Fruit fly (Drosophila melanogaster) whole organism, embryonic: ENCODE data around the gene CG9150.

Experiments used
- Aef1 ChIP-seq: fragments of 200-800 bp; sonication (Bioruptor generic); IDR thresholded peaks from 3 replicates; pipeline ENCODE4 v1.3.6; 2022; ENCODE audit warnings: missing biosample characterization, missing genetic modification characterization
- B-H1 ChIP-seq: fragments of 200-800 bp; sonication (Bioruptor generic); IDR thresholded peaks from 3 replicates; pipeline ENCODE4 v1.3.6; 2022; ENCODE audit warnings: missing biosample characterization, missing genetic modification characterization
- CG12104 ChIP-seq: fragments of 200-800 bp; sonication (Bioruptor generic); optimal IDR thresholded peaks from 3 replicates; lab custom pipeline; 2016; ENCODE audit warnings: missing biosample characterization, missing genetic modification characterization
- CG2712 ChIP-seq: fragments of 200-800 bp; optimal IDR thresholded peaks from 3 replicates; lab custom pipeline; 2019; ENCODE audit warnings: missing biosample characterization, mild to moderate bottlenecking, missing genetic modification characterization, moderate library complexity
- CG2875 ChIP-seq: fragments of 200-800 bp; sonication (Bioruptor generic); optimal IDR thresholded peaks from 2 replicates; lab custom pipeline; 2017; ENCODE audit warnings: missing biosample characterization, mild to moderate bottlenecking, missing genetic modification characterization, missing genetic modification reagents
- CG30403 ChIP-seq: fragments of 200-800 bp; sonication (Bioruptor generic); optimal IDR thresholded peaks from 3 replicates; lab custom pipeline; 2016; ENCODE audit warnings: missing biosample characterization, missing genetic modification characterization
- CG3065 ChIP-seq: fragments of 200-800 bp; sonication (Bioruptor generic); optimal IDR thresholded peaks from 2 replicates; lab custom pipeline; 2016; ENCODE audit warnings: missing biosample characterization, missing genetic modification characterization
- CG31388 ChIP-seq: fragments of 200-800 bp; sonication (Bioruptor generic); optimal IDR thresholded peaks from 2 replicates; lab custom pipeline; 2016; ENCODE audit warnings: missing biosample characterization, missing genetic modification characterization
- CG3163 ChIP-seq: fragments of 200-800 bp; sonication (Bioruptor generic); optimal IDR thresholded peaks from 3 replicates; lab custom pipeline; 2016; ENCODE audit warnings: missing biosample characterization, missing genetic modification characterization
- CG34224 ChIP-seq: fragments of 200-800 bp; sonication (Bioruptor generic); IDR thresholded peaks from 3 replicates; pipeline ENCODE4 v1.3.6; 2022; ENCODE audit warnings: missing biosample characterization, missing genetic modification characterization; ENCODE audit not compliant: partially characterized antibody
- CG34376 ChIP-seq: fragments of 200-800 bp; sonication (Bioruptor generic); optimal IDR thresholded peaks from 2 replicates; lab custom pipeline; 2018; ENCODE audit warnings: missing biosample characterization, mild to moderate bottlenecking, missing genetic modification characterization
- CG3726 ChIP-seq: fragments of 200-800 bp; sonication (Bioruptor generic); IDR thresholded peaks from 3 replicates; pipeline ENCODE4, ENCODE4 v1.3.6; 2022; ENCODE audit warnings: missing biosample characterization, missing genetic modification characterization
- CG4360 ChIP-seq: fragments of 200-800 bp; sonication (Bioruptor generic); IDR thresholded peaks from 2 replicates; pipeline ENCODE4 v1.3.6; 2022; ENCODE audit warnings: missing biosample characterization, missing genetic modification characterization
- CG4424 ChIP-seq: fragments of 200-800 bp; sonication (Bioruptor generic); optimal IDR thresholded peaks from 3 replicates; lab custom pipeline; 2016; ENCODE audit warnings: missing biosample characterization, missing genetic modification characterization
- CG5180 ChIP-seq: fragments of 200-800 bp; sonication (Bioruptor generic); optimal IDR thresholded peaks from 3 replicates; lab custom pipeline; 2017; ENCODE audit warnings: missing biosample characterization, missing genetic modification characterization, mild to moderate bottlenecking, moderate library complexity, missing genetic modification reagents
- CG6813 ChIP-seq: fragments of 200-800 bp; sonication (Bioruptor generic); optimal IDR thresholded peaks from 2 replicates; lab custom pipeline; 2017; ENCODE audit warnings: missing biosample characterization, missing genetic modification characterization, mild to moderate bottlenecking, moderate library complexity, missing genetic modification reagents
- CG7963 ChIP-seq: fragments of 200-800 bp; sonication (Bioruptor generic); IDR thresholded peaks from 3 replicates; pipeline ENCODE4 v1.3.6; 2022; ENCODE audit warnings: missing biosample characterization, missing genetic modification characterization; ENCODE audit not compliant: partially characterized antibody
- CG8478 ChIP-seq: fragments of >200 bp; optimal IDR thresholded peaks from 2 replicates; lab custom pipeline; 2018
- CHES-1-like ChIP-seq: fragments of 200-800 bp; sonication (Bioruptor generic); optimal IDR thresholded peaks from 2 replicates; lab custom pipeline; 2016; ENCODE audit warnings: missing biosample characterization, missing genetic modification characterization
- Dad ChIP-seq: fragments of 200-800 bp; sonication (Bioruptor generic); optimal IDR thresholded peaks from 3 replicates; lab custom pipeline; 2016; ENCODE audit warnings: missing biosample characterization, missing genetic modification characterization
- Dll ChIP-seq: fragments of 200-800 bp; sonication (Bioruptor generic); IDR thresholded peaks from 4 replicates; pipeline ENCODE4 v1.3.6; 2022; ENCODE audit warnings: missing biosample characterization, missing genetic modification characterization; ENCODE audit not compliant: partially characterized antibody
- Gug ChIP-seq: fragments of 200-800 bp; sonication (Bioruptor generic); IDR thresholded peaks from 4 replicates; pipeline ENCODE4 v1.3.6; 2022; ENCODE audit warnings: missing biosample characterization, missing genetic modification characterization
- Hr39 ChIP-seq: fragments of >200 bp; optimal IDR thresholded peaks from 2 replicates; lab custom pipeline; 2017
- Lhr ChIP-seq: fragments of 200-800 bp; sonication (Bioruptor generic); optimal IDR thresholded peaks from 3 replicates; lab custom pipeline; 2017; ENCODE audit warnings: mild to moderate bottlenecking, missing biosample characterization, missing genetic modification reagents, missing genetic modification characterization
- MESR4 ChIP-seq: fragments of 200-800 bp; sonication (Bioruptor generic); optimal IDR thresholded peaks from 2 replicates; lab custom pipeline; 2018; ENCODE audit warnings: missing biosample characterization, mild to moderate bottlenecking, missing genetic modification characterization, moderate library complexity
- Mes4 ChIP-seq: fragments of 200-800 bp; sonication (Bioruptor generic); optimal IDR thresholded peaks from 2 replicates; lab custom pipeline; 2016; ENCODE audit warnings: missing biosample characterization, missing genetic modification characterization
- NK7.1 ChIP-seq: fragments of 200-800 bp; sonication (Bioruptor generic); optimal IDR thresholded peaks from 3 replicates; lab custom pipeline; 2016; ENCODE audit warnings: missing biosample characterization, missing genetic modification characterization
- Neu2 ChIP-seq: fragments of 200-800 bp; sonication (Bioruptor generic); optimal IDR thresholded peaks from 3 replicates; lab custom pipeline; 2016; ENCODE audit warnings: missing biosample characterization, missing genetic modification characterization, borderline replicate concordance
- Nf-YA ChIP-seq: fragments of 200-800 bp; sonication (Bioruptor generic); IDR thresholded peaks from 2 replicates; pipeline ENCODE4 v1.3.6; 2022; ENCODE audit warnings: missing biosample characterization, missing genetic modification characterization
- ato ChIP-seq: fragments of 200-800 bp; sonication (Bioruptor generic); IDR thresholded peaks from 2 replicates; pipeline ENCODE4 v1.3.6; 2022; ENCODE audit warnings: missing biosample characterization, missing genetic modification characterization; ENCODE audit not compliant: partially characterized antibody
- bcd ChIP-seq: fragments of 200-800 bp; sonication (Bioruptor generic); optimal IDR thresholded peaks from 2 replicates; lab custom pipeline; 2017; ENCODE audit warnings: missing biosample characterization, mild to moderate bottlenecking, missing genetic modification characterization
- btn ChIP-seq: fragments of 200-800 bp; sonication (Bioruptor generic); optimal IDR thresholded peaks from 2 replicates; lab custom pipeline; 2016; ENCODE audit warnings: missing biosample characterization, missing genetic modification characterization
- crol ChIP-seq: fragments of 200-800 bp; sonication (Bioruptor generic); IDR thresholded peaks from 2 replicates; pipeline ENCODE4 v1.3.6; 2022; ENCODE audit warnings: missing biosample characterization, missing genetic modification characterization
- dmrt11E ChIP-seq: fragments of 200-800 bp; sonication (Bioruptor generic); optimal IDR thresholded peaks from 3 replicates; lab custom pipeline; 2018; ENCODE audit warnings: missing biosample characterization, mild to moderate bottlenecking, missing genetic modification characterization, moderate library complexity
- dysf ChIP-seq: fragments of 200-800 bp; sonication (Bioruptor generic); IDR thresholded peaks from 3 replicates; pipeline ENCODE4 v1.3.6; 2022; ENCODE audit warnings: missing biosample characterization, missing genetic modification characterization
- eve ChIP-seq, 2 experiments: fragments of >200 bp; optimal IDR thresholded peaks; 2 replicates each; lab custom pipeline; 2017; ENCODE audit warnings: missing biosample characterization in 2 of 2, missing genetic modification characterization in 2 of 2
- gfzf ChIP-seq: fragments of 200-800 bp; sonication (Bioruptor generic); optimal IDR thresholded peaks from 2 replicates; lab custom pipeline; 2016; ENCODE audit warnings: missing biosample characterization, mild to moderate bottlenecking, missing genetic modification characterization, moderate library complexity
- grau ChIP-seq: fragments of 200-800 bp; optimal IDR thresholded peaks from 3 replicates; lab custom pipeline; 2019; ENCODE audit warnings: missing biosample characterization, mild to moderate bottlenecking, missing genetic modification characterization, moderate library complexity
- gsb-n ChIP-seq: fragments of 200-800 bp; sonication (Bioruptor generic); optimal IDR thresholded peaks from 3 replicates; lab custom pipeline; 2018; ENCODE audit warnings: missing biosample characterization, mild to moderate bottlenecking, missing genetic modification characterization
- p53 ChIP-seq: fragments of 200-800 bp; sonication (Bioruptor generic); optimal IDR thresholded peaks from 2 replicates; lab custom pipeline; 2016; ENCODE audit warnings: missing biosample characterization, missing genetic modification characterization
- pho ChIP-seq: fragments of 200-800 bp; sonication (Bioruptor generic); optimal IDR thresholded peaks from 2 replicates; lab custom pipeline; 2016; ENCODE audit warnings: missing biosample characterization, missing genetic modification characterization
- phol ChIP-seq: fragments of 200-800 bp; sonication (Bioruptor generic); optimal IDR thresholded peaks from 3 replicates; lab custom pipeline; 2018; ENCODE audit warnings: missing biosample characterization, mild to moderate bottlenecking, missing genetic modification characterization, moderate library complexity
- pros ChIP-seq: fragments of 200-800 bp; sonication (Bioruptor generic); optimal IDR thresholded peaks from 3 replicates; lab custom pipeline; 2019; ENCODE audit warnings: missing biosample characterization, mild to moderate bottlenecking, missing genetic modification characterization, moderate library complexity
- pzg ChIP-seq: fragments of 200-800 bp; sonication (Bioruptor generic); optimal IDR thresholded peaks from 3 replicates; lab custom pipeline; 2018; ENCODE audit warnings: missing biosample characterization, mild to moderate bottlenecking, missing genetic modification characterization, moderate library complexity
- sd ChIP-seq: fragments of 200-800 bp; sonication (Bioruptor generic); optimal IDR thresholded peaks from 3 replicates; lab custom pipeline; 2018; ENCODE audit warnings: missing biosample characterization, mild to moderate bottlenecking, missing genetic modification characterization, moderate library complexity
- sens-2 ChIP-seq: fragments of 200-800 bp; sonication (Bioruptor generic); IDR thresholded peaks from 2 replicates; pipeline ENCODE4 v1.3.6; 2022; ENCODE audit warnings: missing biosample characterization, missing genetic modification characterization
- seq ChIP-seq: fragments of 200-800 bp; sonication (Bioruptor generic); IDR thresholded peaks from 2 replicates; pipeline ENCODE4 v1.3.6; 2022; ENCODE audit warnings: missing biosample characterization, missing genetic modification characterization
- sr ChIP-seq: fragments of 200-800 bp; sonication (Bioruptor generic); IDR thresholded peaks from 3 replicates; pipeline ENCODE4 v1.3.6; 2022; ENCODE audit warnings: missing biosample characterization, missing genetic modification characterization
- tin ChIP-seq: fragments of 200-800 bp; sonication (Bioruptor generic); optimal IDR thresholded peaks from 3 replicates; lab custom pipeline; 2016; ENCODE audit warnings: missing biosample characterization, missing genetic modification characterization
- ttk ChIP-seq: fragments of 200-800 bp; sonication (Bioruptor generic); IDR thresholded peaks from 2 replicates; pipeline ENCODE4 v2.1.2; 2022; ENCODE audit warnings: missing biosample characterization, missing genetic modification characterization
- yki ChIP-seq: fragments of >200 bp; optimal IDR thresholded peaks from 3 replicates; lab custom pipeline; 2018

The CG9150 gene

dm6 chr2L:6019352-6020131, 48.9 kb downstream of the CG9150 start, which contains the start of gene H2.0 (continued):
- TF ChIP-seq CG30403 (GFP tag; lab: Kevin White, UChicago): peak; percentile 42
- no peak for TF ChIP-seq eve (GFP tag; optimal IDR thresholded peaks at IDR 0.05; lab: Kevin White, UChicago)
- peak; percentile 46 for TF ChIP-seq CG4424 (GFP tag; lab: Kevin White, UChicago)
- TF ChIP-seq pros (GFP tag; lab: Kevin White, UChicago): no peak
- TF ChIP-seq Hr39 (lab: Kevin White, UChicago): no peak
- TF ChIP-seq CG12104 (GFP tag; lab: Kevin White, UChicago): no peak
- TF ChIP-seq p53 (GFP tag; lab: Kevin White, UChicago): no peak
- no peak for TF ChIP-seq MESR4 (GFP tag; lab: Kevin White, UChicago)
- TF ChIP-seq Nf-YA (GFP tag; lab: Robert Waterston, UW): peak; percentile 59; the same call in 1 of the 2 replicates
- TF ChIP-seq B-H1 (GFP tag; lab: Robert Waterston, UW): no peak
- TF ChIP-seq CG3065 (GFP tag; lab: Kevin White, UChicago): no peak
- TF ChIP-seq CG5180 (GFP tag; lab: Kevin White, UChicago): no peak
- TF ChIP-seq gsb-n (tag; lab: Kevin White, UChicago): peak; percentile 10
- no peak for TF ChIP-seq ato (GFP tag; lab: Robert Waterston, UW)
- TF ChIP-seq CG4360 (GFP tag; lab: Robert Waterston, UW): no peak
- TF ChIP-seq yki (lab: Kevin White, UChicago): no peak
- TF ChIP-seq dysf (GFP tag; lab: Robert Waterston, UW): no peak
- TF ChIP-seq tin (GFP tag; lab: Kevin White, UChicago): peak; percentile 10
- TF ChIP-seq Neu2: no peak
- TF ChIP-seq sens-2 (GFP tag; lab: Robert Waterston, UW): no peak
- TF ChIP-seq seq (GFP tag; lab: Robert Waterston, UW): no peak
- no peak for TF ChIP-seq pzg (GFP tag; lab: Kevin White, UChicago)
- peak; percentile 88 for TF ChIP-seq sd (tag; lab: Kevin White, UChicago)
- TF ChIP-seq Dad: no peak
- TF ChIP-seq Aef1 (GFP tag; lab: Robert Waterston, UW): no peak
- TF ChIP-seq CG7963 (GFP tag; lab: Robert Waterston, UW): no peak
- peak; percentile 42 for TF ChIP-seq CG6813 (GFP tag; lab: Kevin White, UChicago)
- TF ChIP-seq dmrt11E (tag; lab: Kevin White, UChicago): peak; percentile 68
- no peak for TF ChIP-seq CG31388 (GFP tag; lab: Kevin White, UChicago)
- peak; percentile 68; the same call in 2 of the 3 replicates for TF ChIP-seq sr (GFP tag; lab: Robert Waterston, UW)
- TF ChIP-seq Dll: no peak
- peak; percentile 20 for TF ChIP-seq CG2875 (GFP tag; lab: Kevin White, UChicago)
- no peak for TF ChIP-seq Lhr (GFP tag; lab: Kevin White, UChicago)
- TF ChIP-seq CG34224 (GFP tag; lab: Robert Waterston, UW): no peak
- no peak for TF ChIP-seq CHES-1-like (GFP tag; lab: Kevin White, UChicago)
- no peak for TF ChIP-seq CG3726
- TF ChIP-seq gfzf (GFP tag; lab: Kevin White, UChicago): no peak
- TF ChIP-seq Mes4 (GFP tag; lab: Kevin White, UChicago): no peak
- peak; percentile 19 for TF ChIP-seq bcd (GFP tag; lab: Kevin White, UChicago)
- TF ChIP-seq grau (tag; lab: Kevin White, UChicago): peak; percentile 56
- TF ChIP-seq crol (GFP tag; lab: Robert Waterston, UW): no peak
- TF ChIP-seq btn (GFP tag; lab: Kevin White, UChicago): no peak
- peak; percentile 62 for TF ChIP-seq CG8478 (lab: Kevin White, UChicago)
- TF ChIP-seq NK7.1: no peak
- TF ChIP-seq ttk (GFP tag; lab: Robert Waterston, UW): no peak
- no peak for TF ChIP-seq pho (GFP tag; lab: Kevin White, UChicago)
- TF ChIP-seq phol: peak; percentile 52
- TF ChIP-seq CG34376 (GFP tag; lab: Kevin White, UChicago): no peak
- TF ChIP-seq Gug: no peak; the same call in 2 of the 4 replicates
- no peak for TF ChIP-seq CG3163
- peak; percentile 66 for TF ChIP-seq CG2712
